Fruit fly (Drosophila melanogaster): ENCODE data around the gene CG32365.

Gene CG32365

dm6 chr3L:7903489-7904150 is 34.8 kb downstream of the CG32365 start (continued):
- no peak for TF ChIP-seq CG42726 (GFP tag; IDR thresholded peaks at IDR 0.05; ENCODE audit: partially characterized antibody)
- peak; percentile 70 for TF ChIP-seq scrt (GFP tag; optimal IDR thresholded peaks at IDR 0.05)
- TF ChIP-seq cg (GFP tag; optimal IDR thresholded peaks at IDR 0.05), result no peak
- peak; percentile 72 for TF ChIP-seq klu (GFP tag; IDR thresholded peaks at IDR 0.05)
- peak; percentile 88 for TF ChIP-seq CG10147 (GFP tag; optimal IDR thresholded peaks at IDR 0.05)
- TF ChIP-seq Elba2 (GFP tag; optimal IDR thresholded peaks at IDR 0.05), result peak; percentile 28
- peak; percentile 77 for TF ChIP-seq pum (GFP tag; optimal IDR thresholded peaks at IDR 0.05)
- TF ChIP-seq CG18619 (GFP tag; optimal IDR thresholded peaks at IDR 0.05), result peak; percentile 82
- TF ChIP-seq CG10979 (tag; optimal IDR thresholded peaks at IDR 0.05), result peak; percentile 93
- peak in 1 of 2 experiments; percentile 89 for TF ChIP-seq eve (GFP tag; optimal IDR thresholded peaks at IDR 0.05)
- no peak for TF ChIP-seq prd (optimal IDR thresholded peaks at IDR 0.05)
- TF ChIP-seq prd (GFP tag; IDR thresholded peaks at IDR 0.05), result peak; percentile 89
- TF ChIP-seq pfk (GFP tag; optimal IDR thresholded peaks at IDR 0.05), result peak; percentile 5
- peak; percentile 78 for TF ChIP-seq CG12299 (tag; optimal IDR thresholded peaks at IDR 0.05)
- TF ChIP-seq CG8281 (tag; optimal IDR thresholded peaks at IDR 0.05), result peak; percentile 83
- TF ChIP-seq seq (GFP tag; IDR thresholded peaks at IDR 0.05), result peak; percentile 77
- TF ChIP-seq CG13296 (GFP tag; optimal IDR thresholded peaks at IDR 0.05), result peak; percentile 58
- TF ChIP-seq CG17612 (GFP tag; IDR thresholded peaks at IDR 0.05), result peak; percentile 49; the same call in 1 of the 2 replicates
- 0 out of 2 replicates have a peak, but pooled peaks have one; percentile 25 for TF ChIP-seq ham (GFP tag; IDR thresholded peaks at IDR 0.05)
- TF ChIP-seq Eip74EF (GFP tag; optimal IDR thresholded peaks at IDR 0.05), result peak in 1 of 2 experiments; percentile 91
- TF ChIP-seq az2 (GFP tag; optimal IDR thresholded peaks at IDR 0.05), result peak; percentile 86
- no peak for TF ChIP-seq sna (GFP tag; IDR thresholded peaks at IDR 0.05; ENCODE audit: partially characterized antibody)
- TF ChIP-seq chn (GFP tag; optimal IDR thresholded peaks at IDR 0.05), result peak; percentile 76
- TF ChIP-seq NC2β (GFP tag; optimal IDR thresholded peaks at IDR 0.05), result peak; percentile 88
- peak; percentile 68 for TF ChIP-seq caup (GFP tag; optimal IDR thresholded peaks at IDR 0.05; ENCODE audit: severe bottlenecking)
- 0 out of 3 replicates have a peak, but pooled peaks have one; percentile 19 for TF ChIP-seq CG11560 (tag; IDR thresholded peaks at IDR 0.05)
- TF ChIP-seq sd (tag; optimal IDR thresholded peaks at IDR 0.05), result peak; percentile 95
- TF ChIP-seq unc-4 (GFP tag; IDR thresholded peaks at IDR 0.05; ENCODE audit: partially characterized antibody), result no peak
- TF ChIP-seq Myb (GFP tag; optimal IDR thresholded peaks at IDR 0.05), result peak; percentile 50
- no peak for TF ChIP-seq CG9797 (GFP tag; optimal IDR thresholded peaks at IDR 0.05)
- no peak for TF ChIP-seq Bgb (GFP tag; IDR thresholded peaks at IDR 0.05; ENCODE audit: partially characterized antibody)
- TF ChIP-seq CG12219 (GFP tag; optimal IDR thresholded peaks at IDR 0.05), result peak; percentile 80
- TF ChIP-seq CG4328 (GFP tag; optimal IDR thresholded peaks at IDR 0.05), result peak; percentile 77
- TF ChIP-seq CG8924 (tag; optimal IDR thresholded peaks at IDR 0.05), result peak; percentile 91
- TF ChIP-seq CG16863 (GFP tag; optimal IDR thresholded peaks at IDR 0.05), result peak; percentile 84
- peak; percentile 81 for TF ChIP-seq ewg (GFP tag; optimal IDR thresholded peaks at IDR 0.05)
- TF ChIP-seq CG12391 (tag; optimal IDR thresholded peaks at IDR 0.05), result peak; percentile 92
- peak; percentile 50 for TF ChIP-seq CG4617 (GFP tag; optimal IDR thresholded peaks at IDR 0.05; ENCODE audit: borderline replicate concordance)
- TF ChIP-seq CG15479 (GFP tag; optimal IDR thresholded peaks at IDR 0.05), result no peak
- peak; percentile 79 for TF ChIP-seq CG11398 (GFP tag; optimal IDR thresholded peaks at IDR 0.05)
- TF ChIP-seq HmgD (GFP tag; optimal IDR thresholded peaks at IDR 0.05), result peak; percentile 41
- TF ChIP-seq Atf3 (GFP tag; optimal IDR thresholded peaks at IDR 0.05), result peak; percentile 81
- peak; percentile 59 for TF ChIP-seq Dbx (GFP tag; IDR thresholded peaks at IDR 0.05)
- peak; percentile 44 for TF ChIP-seq TFAM (GFP tag; optimal IDR thresholded peaks at IDR 0.05)
- peak; percentile 64 for TF ChIP-seq Kr (GFP tag; optimal IDR thresholded peaks at IDR 0.05)
- TF ChIP-seq CG11085 (GFP tag; IDR thresholded peaks at IDR 0.05), result peak; percentile 68
- no peak for TF ChIP-seq CkIIα-i1 (GFP tag; IDR thresholded peaks at IDR 0.05)
- peak; percentile 85 for TF ChIP-seq crol (GFP tag; IDR thresholded peaks at IDR 0.05)
- peak; percentile 56 for TF ChIP-seq D19B (GFP tag; optimal IDR thresholded peaks at IDR 0.05)

Measured in whole organism, embryonic.